Fruit fly (Drosophila melanogaster) S2 (cell line): Measurements from ENCODE around the gene CG43075.

Source experiments
- CG8478 ChIP-seq: fragments of >200 bp; optimal IDR thresholded peaks from 2 replicates; lab custom pipeline; 2018
- CTCF ChIP-seq, 2 experiments: fragments of >200 bp; optimal IDR thresholded peaks; 2 replicates each; lab custom pipeline; 2018

DNA sequence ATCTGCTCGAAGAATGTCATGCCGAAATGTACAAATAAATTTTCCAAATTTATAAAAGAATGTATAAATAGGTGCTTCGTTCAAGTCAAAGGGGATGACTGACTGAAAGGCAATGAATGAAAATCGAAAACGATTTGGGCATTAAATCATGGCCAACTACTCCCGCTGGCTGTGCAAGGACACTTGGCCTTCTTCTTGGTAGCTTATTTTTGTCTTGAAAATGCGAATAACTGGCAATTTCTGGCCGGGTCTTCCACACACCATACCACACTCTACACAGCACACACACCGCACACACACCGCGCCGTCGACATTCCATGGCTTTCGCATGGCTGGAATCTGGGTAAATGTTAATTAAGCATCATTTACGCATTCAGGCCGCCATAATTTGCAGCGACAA, 14.4 kb downstream of the CG43075 start, which contains the start of gene CG32588:
- TF ChIP-seq CG8478 (no peak), CTCF (optimal IDR thresholded peaks at IDR 0.05; lab: Kevin White, UChicago) (no peak)
